Worm (Caenorhabditis elegans) whole organism, mixed stage, embryonic: ENCODE data around the gene F10E7.11.

ENCODE experiments used
- cnd-1 ChIP-seq: fragments of 200-800 bp; sonication (Bioruptor generic); optimal IDR thresholded peaks from 2 replicates; lab custom pipeline; 2018; ENCODE audit warnings: mild to moderate bottlenecking, missing genetic modification characterization, missing compliant biosample characterization
- elt-1 ChIP-seq: sonication (generic microtip); optimal IDR thresholded peaks from 2 replicates; lab custom pipeline; 2017; ENCODE audit warnings: missing genetic modification characterization, mild to moderate bottlenecking, missing compliant biosample characterization, antibody characterized with exemption, moderate library complexity, borderline replicate concordance; ENCODE audit not compliant: insufficient read depth
- lin-13 ChIP-seq: fragments of 150-350 bp; optimal IDR thresholded peaks from 2 replicates; lab custom pipeline; 2014; ENCODE audit warnings: missing biosample characterization, missing genetic modification characterization
- lin-32 ChIP-seq: fragments of 200-800 bp; sonication (Bioruptor generic); optimal IDR thresholded peaks from 2 replicates; lab custom pipeline; 2018; ENCODE audit warnings: mild to moderate bottlenecking, missing genetic modification characterization, missing compliant biosample characterization
- mab-5 ChIP-seq: fragments of 150-350 bp; optimal IDR thresholded peaks from 2 replicates; lab custom pipeline; 2014; ENCODE audit warnings: missing biosample characterization, missing genetic modification characterization
- mep-1 ChIP-seq: fragments of 150-350 bp; optimal IDR thresholded peaks from 2 replicates; lab custom pipeline; 2017; ENCODE audit warnings: missing biosample characterization, missing genetic modification reagents, missing genetic modification characterization, inconsistent platforms
- nhr-12 ChIP-seq: fragments of 150-350 bp; optimal IDR thresholded peaks from 2 replicates; lab custom pipeline; 2014; ENCODE audit warnings: missing biosample characterization, missing genetic modification characterization
- nhr-28 ChIP-seq: fragments of 150-350 bp; optimal IDR thresholded peaks from 2 replicates; lab custom pipeline; 2014; ENCODE audit warnings: missing biosample characterization, missing genetic modification characterization
- snpc-4 ChIP-seq: fragments of 150-350 bp; optimal IDR thresholded peaks from 2 replicates; lab custom pipeline; 2014; ENCODE audit warnings: missing biosample characterization, missing genetic modification characterization
- unc-39 ChIP-seq: fragments of 150-350 bp; optimal IDR thresholded peaks from 2 replicates; lab custom pipeline; 2014; ENCODE audit warnings: missing biosample characterization, missing genetic modification characterization
- unc-62 ChIP-seq: fragments of 150-350 bp; optimal IDR thresholded peaks from 2 replicates; lab custom pipeline; 2014; ENCODE audit warnings: missing biosample characterization, missing genetic modification reagents, missing genetic modification characterization
- ztf-11 ChIP-seq: fragments of 150-350 bp; optimal IDR thresholded peaks from 2 replicates; lab custom pipeline; 2014; ENCODE audit warnings: missing biosample characterization, missing genetic modification characterization

- TF ChIP-seq snpc-4 (tag; lab: Kevin White, UChicago): no peak
- no peak for TF ChIP-seq lin-13
- no peak for TF ChIP-seq nhr-28 (tag; lab: Kevin White, UChicago)
- no peak for TF ChIP-seq unc-39 (tag; lab: Kevin White, UChicago)
- no peak for TF ChIP-seq elt-1 (tag; lab: Kevin White, UChicago)
- no peak for TF ChIP-seq unc-62 (GFP tag; lab: Kevin White, UChicago)
- no peak for TF ChIP-seq cnd-1 (tag; lab: Kevin White, UChicago)
- TF ChIP-seq ztf-11 (tag; lab: Kevin White, UChicago): no peak
- no peak for TF ChIP-seq mab-5
- no peak for TF ChIP-seq lin-32 (GFP tag; lab: Kevin White, UChicago)
- no peak for TF ChIP-seq mep-1
- TF ChIP-seq nhr-12 (tag; lab: Kevin White, UChicago): no peak
Measured at ce11 chrII:7148099-7148498, 25.4 kb upstream of the F10E7.11 start, which contains the start of gene T07F8.1.
